Fruit fly (Drosophila melanogaster) whole organism: ENCODE results near the gene Rpn10.

Experiments
- CG8478 ChIP-seq: fragments of >200 bp; optimal IDR thresholded peaks from 2 replicates; lab custom pipeline; 2018; ENCODE audit warnings: inconsistent platforms
- Dll ChIP-seq: fragments of >200 bp; optimal IDR thresholded peaks from 2 replicates; lab custom pipeline; 2017
- EcR ChIP-seq, 2 experiments: fragments of >200 bp; optimal IDR thresholded peaks; 2 replicates each; lab custom pipeline; 2017; ENCODE audit warnings: missing biosample characterization in 2 of 2, missing genetic modification characterization in 2 of 2, missing genetic modification reagents in 2 of 2
- pan ChIP-seq: fragments of >200 bp; optimal IDR thresholded peaks from 2 replicates; lab custom pipeline; 2017
- psq ChIP-seq: fragments of >200 bp; optimal IDR thresholded peaks from 2 replicates; lab custom pipeline; 2017
- usp ChIP-seq: fragments of >200 bp; optimal IDR thresholded peaks from 2 replicates; lab custom pipeline; 2017; ENCODE audit warnings: missing biosample characterization, missing genetic modification characterization, mixed read lengths

The Rpn10 gene

dm6 chr3L:21581984-21582383 lies 45.2 kb downstream of the Rpn10 start:
- TF ChIP-seq EcR (GFP tag; optimal IDR thresholded peaks at IDR 0.05; lab: Kevin White, UChicago) = no peak
- no peak for TF ChIP-seq Dll (lab: Kevin White, UChicago)
- TF ChIP-seq CG8478 (lab: Kevin White, UChicago) = no peak
- no peak for TF ChIP-seq usp
- TF ChIP-seq psq (lab: Kevin White, UChicago) = no peak
- no peak for TF ChIP-seq pan (lab: Kevin White, UChicago)

- TF ChIP-seq EcR (GFP tag; optimal IDR thresholded peaks at IDR 0.05; lab: Kevin White, UChicago) (no peak), CG8478 (lab: Kevin White, UChicago) (no peak), psq (lab: Kevin White, UChicago) (no peak), usp (no peak), pan (lab: Kevin White, UChicago) (no peak), Dll (lab: Kevin White, UChicago) (no peak)
These were observed 47.9 kb downstream of the Rpn10 start for dm6 chr3L:21584683-21585082.

dm6 chr3L:21585397-21585796 lies 48.6 kb downstream of the Rpn10 start:
- TF ChIP-seq CG8478 (lab: Kevin White, UChicago) (no peak), EcR (GFP tag; optimal IDR thresholded peaks at IDR 0.05; lab: Kevin White, UChicago) (no peak), usp (no peak), pan (lab: Kevin White, UChicago) (no peak), psq (lab: Kevin White, UChicago) (no peak), Dll (lab: Kevin White, UChicago) (no peak)

- TF ChIP-seq psq (lab: Kevin White, UChicago) (no peak), pan (lab: Kevin White, UChicago) (no peak), usp (no peak), EcR (GFP tag; optimal IDR thresholded peaks at IDR 0.05; lab: Kevin White, UChicago) (no peak), Dll (lab: Kevin White, UChicago) (no peak), CG8478 (lab: Kevin White, UChicago) (no peak)
These were observed 49.7 kb downstream of the Rpn10 start, which contains the start of gene TfAP-2 for dm6 chr3L:21586528-21586927. TfAP-2 (plus strand) TSS chr3L:21586828.
